Worm (Caenorhabditis elegans) whole organism, midembryonic: Measurements from ENCODE around the gene srh-75.

Experiments used
- T22C8.4 ChIP-seq: fragments of 200-800 bp; sonication (Bioruptor generic); IDR thresholded peaks from 2 replicates; pipeline ENCODE4 v1.3.6; 2022; ENCODE audit warnings: missing genetic modification characterization, missing compliant biosample characterization
- cog-1 ChIP-seq: sonication (generic microtip); optimal IDR thresholded peaks from 2 replicates; lab custom pipeline; 2016; ENCODE audit warnings: missing genetic modification characterization, missing compliant biosample characterization
- flt-1 ChIP-seq: fragments of 200-800 bp; sonication (Bioruptor generic); IDR thresholded peaks from 2 replicates; pipeline ENCODE4 v1.3.6; 2022; ENCODE audit warnings: missing genetic modification characterization, missing compliant biosample characterization
- klf-2 ChIP-seq: fragments of 200-800 bp; sonication (Bioruptor generic); conservative IDR thresholded peaks from 2 replicates; pipeline ENCODE4 v1.3.6; 2022; ENCODE audit warnings: missing genetic modification reagents, missing genetic modification characterization, missing compliant biosample characterization
- med-1 ChIP-seq: sonication (generic microtip); optimal IDR thresholded peaks from 2 replicates; lab custom pipeline; 2017; ENCODE audit warnings: missing genetic modification characterization, mild to moderate bottlenecking, missing compliant biosample characterization, antibody characterized with exemption, missing genetic modification reagents; ENCODE audit not compliant: insufficient read depth
- ref-1 ChIP-seq: fragments of 200-800 bp; sonication (Bioruptor generic); conservative IDR thresholded peaks from 2 replicates; pipeline ENCODE4 v1.3.6; 2022; ENCODE audit warnings: missing genetic modification reagents, missing genetic modification characterization, missing compliant biosample characterization
- tab-1 ChIP-seq: fragments of 200-800 bp; sonication (Bioruptor generic); IDR thresholded peaks from 2 replicates; pipeline ENCODE4 v1.3.6; 2022; ENCODE audit warnings: missing genetic modification characterization, missing compliant biosample characterization
- ztf-23 ChIP-seq: fragments of 200-800 bp; sonication (Bioruptor generic); IDR thresholded peaks from 2 replicates; pipeline ENCODE4 v1.3.6; 2022; ENCODE audit warnings: missing genetic modification reagents, missing genetic modification characterization, missing compliant biosample characterization
- ztf-29 ChIP-seq: fragments of 200-800 bp; sonication (Bioruptor generic); IDR thresholded peaks from 2 replicates; pipeline ENCODE4 v1.3.6; 2022; ENCODE audit warnings: missing genetic modification reagents, missing genetic modification characterization, missing compliant biosample characterization

Gene srh-75

ce11 chrV:11082964-11083363, 26.0 kb upstream of the srh-75 start:
- TF ChIP-seq ztf-29 (no peak), flt-1 (GFP tag; lab: Robert Waterston, UW) (no peak), med-1 (GFP tag; lab: Kevin White, UChicago) (no peak), cog-1 (tag; lab: Kevin White, UChicago) (no peak), tab-1 (GFP tag; lab: Robert Waterston, UW) (no peak), ref-1 (GFP tag; lab: Robert Waterston, UW) (no peak), klf-2 (GFP tag; lab: Robert Waterston, UW) (no peak), T22C8.4 (GFP tag; lab: Robert Waterston, UW) (no peak), ztf-23 (no peak)

ce11 chrV:11082475-11082874, 25.5 kb upstream of the srh-75 start:
- TF ChIP-seq ztf-29 (no peak), cog-1 (tag; lab: Kevin White, UChicago) (peak; percentile 23), ref-1 (GFP tag; lab: Robert Waterston, UW) (no peak)

- TF ChIP-seq tab-1 (GFP tag; lab: Robert Waterston, UW) (no peak), flt-1 (GFP tag; lab: Robert Waterston, UW) (0 out of 2 replicates have a peak, but pooled peaks have one; percentile 27)
These were observed 23.6 kb upstream of the srh-75 start, which contains the start of gene act-1 for ce11 chrV:11080345-11081102. Gene act-1, plus strand, starts transcription at chrV:11081052.

ce11 chrV:11078874-11079273, 21.9 kb upstream of the srh-75 start:
- TF ChIP-seq klf-2 (GFP tag; lab: Robert Waterston, UW) (no peak), T22C8.4 (GFP tag; lab: Robert Waterston, UW) (no peak), cog-1 (tag; lab: Kevin White, UChicago) (no peak), ztf-29 (no peak), med-1 (GFP tag; lab: Kevin White, UChicago) (no peak), ref-1 (GFP tag; lab: Robert Waterston, UW) (no peak), ztf-23 (no peak), tab-1 (GFP tag; lab: Robert Waterston, UW) (no peak), flt-1 (GFP tag; lab: Robert Waterston, UW) (no peak)

- TF ChIP-seq tab-1 (GFP tag; lab: Robert Waterston, UW) (no peak), ztf-23 (peak; percentile 14; the same call in 1 of the 2 replicates), klf-2 (GFP tag; lab: Robert Waterston, UW) (no peak), ref-1 (GFP tag; lab: Robert Waterston, UW) (no peak), med-1 (GFP tag; lab: Kevin White, UChicago) (no peak), T22C8.4 (GFP tag; lab: Robert Waterston, UW) (no peak), cog-1 (tag; lab: Kevin White, UChicago) (peak; percentile 28), flt-1 (GFP tag; lab: Robert Waterston, UW) (peak; percentile 53; the same call in 1 of the 2 replicates)
These were observed 21.3 kb upstream of the srh-75 start, which contains the start of gene act-2 for ce11 chrV:11078104-11078724. Gene act-2, minus strand, starts transcription at chrV:11078154.

ce11 chrV:11076403-11076802, 19.5 kb upstream of the srh-75 start:
- no peak for TF ChIP-seq flt-1 (GFP tag; lab: Robert Waterston, UW)
- TF ChIP-seq klf-2 (GFP tag; lab: Robert Waterston, UW), result no peak

- no peak for TF ChIP-seq ref-1 (GFP tag; lab: Robert Waterston, UW)
- TF ChIP-seq cog-1 (tag; lab: Kevin White, UChicago), result no peak
- no peak for TF ChIP-seq ztf-29
- no peak for TF ChIP-seq tab-1 (GFP tag; lab: Robert Waterston, UW)
- no peak for TF ChIP-seq ztf-23
These were observed 19.1 kb upstream of the srh-75 start for ce11 chrV:11076028-11076402.

ce11 chrV:11075209-11076027, 18.5 kb upstream of the srh-75 start:
- TF ChIP-seq ref-1 (GFP tag; lab: Robert Waterston, UW), result no peak
- peak; percentile 48; the same call in 1 of the 2 replicates for TF ChIP-seq flt-1 (GFP tag; lab: Robert Waterston, UW)
- TF ChIP-seq ztf-29, result no peak
- no peak for TF ChIP-seq tab-1 (GFP tag; lab: Robert Waterston, UW)
- TF ChIP-seq cog-1 (tag; lab: Kevin White, UChicago), result no peak
- no peak for TF ChIP-seq T22C8.4 (GFP tag; lab: Robert Waterston, UW)

- no peak for TF ChIP-seq tab-1 (GFP tag; lab: Robert Waterston, UW)
- peak; percentile 35 for TF ChIP-seq cog-1 (tag; lab: Kevin White, UChicago)
These were observed 17.5 kb upstream of the srh-75 start, which contains the start of gene act-3 for ce11 chrV:11074448-11074847. Gene act-3, minus strand, starts transcription at chrV:11074498.

ce11 chrV:11073354-11073753, 16.4 kb upstream of the srh-75 start:
- TF ChIP-seq ref-1 (GFP tag; lab: Robert Waterston, UW) (no peak), med-1 (GFP tag; lab: Kevin White, UChicago) (no peak), ztf-23 (no peak), ztf-29 (no peak), tab-1 (GFP tag; lab: Robert Waterston, UW) (no peak), T22C8.4 (GFP tag; lab: Robert Waterston, UW) (no peak), klf-2 (GFP tag; lab: Robert Waterston, UW) (no peak), flt-1 (GFP tag; lab: Robert Waterston, UW) (no peak)
